Worm (Caenorhabditis elegans) whole organism, L2 larva: Measurements from ENCODE around the gene prmt-5.
A peak's percentile ranks its signal among the peaks of the same experiment; 100 is the strongest.

Experiments used
- C34F6.9 ChIP-seq: fragments of 150-350 bp; optimal IDR thresholded peaks from 2 replicates; lab custom pipeline; 2014; ENCODE audit warnings: missing biosample characterization, missing genetic modification characterization
- F13H6.1 ChIP-seq: sonication (generic microtip); optimal IDR thresholded peaks from 2 replicates; lab custom pipeline; 2016; ENCODE audit warnings: missing genetic modification characterization, missing compliant biosample characterization
- R02D3.7 ChIP-seq: fragments of 150-350 bp; optimal IDR thresholded peaks from 2 replicates; lab custom pipeline; 2014; ENCODE audit warnings: missing biosample characterization, missing genetic modification characterization
- Y55F3AM.14 ChIP-seq: fragments of 200-800 bp; sonication (Bioruptor generic); optimal IDR thresholded peaks from 2 replicates; lab custom pipeline; 2018; ENCODE audit warnings: mild to moderate bottlenecking, missing genetic modification characterization, missing compliant biosample characterization
- alr-1 ChIP-seq: fragments of 150-350 bp; optimal IDR thresholded peaks from 2 replicates; lab custom pipeline; 2014; ENCODE audit warnings: missing biosample characterization, missing genetic modification characterization
- aly-2 ChIP-seq: fragments of 150-350 bp; optimal IDR thresholded peaks from 2 replicates; lab custom pipeline; 2014; ENCODE audit warnings: missing biosample characterization, missing genetic modification characterization
- ama-1 ChIP-seq: fragments of 150-350 bp; optimal IDR thresholded peaks from 2 replicates; lab custom pipeline; 2018; ENCODE audit warnings: inconsistent platforms
- blmp-1 ChIP-seq: sonication (generic microtip); optimal IDR thresholded peaks from 2 replicates; lab custom pipeline; 2017; ENCODE audit warnings: missing genetic modification characterization, mild to moderate bottlenecking, missing compliant biosample characterization, antibody characterized with exemption, moderate library complexity; ENCODE audit not compliant: insufficient read depth
- ceh-16 ChIP-seq: fragments of 150-350 bp; optimal IDR thresholded peaks from 2 replicates; lab custom pipeline; 2014; ENCODE audit warnings: missing biosample characterization, missing genetic modification characterization
- ceh-82 ChIP-seq: fragments of 150-350 bp; optimal IDR thresholded peaks from 2 replicates; lab custom pipeline; 2014; ENCODE audit warnings: missing biosample characterization, missing genetic modification characterization
- crh-2 ChIP-seq: sonication (generic microtip); optimal IDR thresholded peaks from 2 replicates; lab custom pipeline; 2017; ENCODE audit warnings: missing biosample characterization, missing genetic modification characterization
- dmd-4 ChIP-seq: sonication (generic microtip); optimal IDR thresholded peaks from 2 replicates; lab custom pipeline; 2017; ENCODE audit warnings: missing biosample characterization, missing genetic modification characterization
- egl-27 ChIP-seq: sonication (generic microtip); optimal IDR thresholded peaks from 3 replicates; lab custom pipeline; 2017; ENCODE audit warnings: missing biosample characterization, missing genetic modification reagents, missing genetic modification characterization
- elt-1 ChIP-seq: fragments of 150-350 bp; optimal IDR thresholded peaks from 2 replicates; lab custom pipeline; 2014; ENCODE audit warnings: missing biosample characterization, missing genetic modification characterization
- fos-1 ChIP-seq: fragments of 150-350 bp; optimal IDR thresholded peaks from 2 replicates; lab custom pipeline; 2014; ENCODE audit warnings: missing biosample characterization, missing genetic modification characterization
- gmeb-1 ChIP-seq: fragments of 150-350 bp; optimal IDR thresholded peaks from 2 replicates; lab custom pipeline; 2014; ENCODE audit warnings: missing biosample characterization, missing genetic modification characterization
- lin-11 ChIP-seq: fragments of 150-350 bp; sonication (generic microtip); optimal IDR thresholded peaks from 2 replicates; lab custom pipeline; 2014; ENCODE audit warnings: missing biosample characterization, missing genetic modification characterization, inconsistent platforms, mixed read lengths
- lin-13 ChIP-seq: fragments of 150-350 bp; optimal IDR thresholded peaks from 2 replicates; lab custom pipeline; 2014; ENCODE audit warnings: missing biosample characterization, missing genetic modification reagents, missing genetic modification characterization
- lin-39 ChIP-seq: fragments of 150-350 bp; optimal IDR thresholded peaks from 2 replicates; lab custom pipeline; 2014; ENCODE audit warnings: missing biosample characterization, missing genetic modification reagents, missing genetic modification characterization
- mab-5 ChIP-seq: fragments of 150-350 bp; optimal IDR thresholded peaks from 2 replicates; lab custom pipeline; 2014; ENCODE audit warnings: missing biosample characterization, missing genetic modification characterization
- mbf-1 ChIP-seq: sonication (generic microtip); optimal IDR thresholded peaks from 2 replicates; lab custom pipeline; 2017; ENCODE audit warnings: missing biosample characterization, missing genetic modification characterization
- mdl-1 ChIP-seq, 2 experiments: fragments of 150-350 bp in 1 of 2; sonication (generic microtip) in 1 of 2; optimal IDR thresholded peaks; 2 replicates each; lab custom pipeline; 2017; ENCODE audit warnings: missing biosample characterization in 2 of 2, missing genetic modification characterization in 2 of 2
- nhr-10 ChIP-seq: sonication (generic microtip); optimal IDR thresholded peaks from 2 replicates; lab custom pipeline; 2017; ENCODE audit warnings: missing biosample characterization, missing genetic modification characterization
- nhr-11 ChIP-seq: fragments of 150-350 bp; optimal IDR thresholded peaks from 2 replicates; lab custom pipeline; 2014; ENCODE audit warnings: missing biosample characterization, missing genetic modification characterization
- nhr-12 ChIP-seq: fragments of 150-350 bp; optimal IDR thresholded peaks from 2 replicates; lab custom pipeline; 2014; ENCODE audit warnings: missing biosample characterization, missing genetic modification characterization
- nhr-129 ChIP-seq: fragments of 150-350 bp; optimal IDR thresholded peaks from 2 replicates; lab custom pipeline; 2014; ENCODE audit warnings: missing biosample characterization, missing genetic modification characterization
- nhr-21 ChIP-seq: fragments of 150-350 bp; optimal IDR thresholded peaks from 2 replicates; lab custom pipeline; 2014; ENCODE audit warnings: missing biosample characterization, missing genetic modification characterization
- nhr-23 ChIP-seq: fragments of 150-350 bp; optimal IDR thresholded peaks from 2 replicates; lab custom pipeline; 2014; ENCODE audit warnings: missing biosample characterization, missing genetic modification reagents, missing genetic modification characterization
- nhr-237 ChIP-seq: fragments of 150-350 bp; optimal IDR thresholded peaks from 2 replicates; lab custom pipeline; 2014; ENCODE audit warnings: missing biosample characterization, missing genetic modification characterization
- nhr-25 ChIP-seq: fragments of 150-350 bp; sonication (generic microtip); optimal IDR thresholded peaks from 3 replicates; lab custom pipeline; 2014; ENCODE audit warnings: missing biosample characterization, missing genetic modification characterization
- nhr-6 ChIP-seq: fragments of 150-350 bp; optimal IDR thresholded peaks from 2 replicates; lab custom pipeline; 2014; ENCODE audit warnings: missing biosample characterization, missing genetic modification characterization
- nhr-77 ChIP-seq: fragments of 150-350 bp; optimal IDR thresholded peaks from 2 replicates; lab custom pipeline; 2014; ENCODE audit warnings: missing biosample characterization, missing genetic modification characterization
- peb-1 ChIP-seq: fragments of 150-350 bp; optimal IDR thresholded peaks from 2 replicates; lab custom pipeline; 2014; ENCODE audit warnings: missing biosample characterization, missing genetic modification characterization
- sem-4 ChIP-seq: fragments of 150-350 bp; optimal IDR thresholded peaks from 2 replicates; lab custom pipeline; 2014; ENCODE audit warnings: missing biosample characterization, missing genetic modification reagents, missing genetic modification characterization
- sma-3 ChIP-seq: sonication (generic microtip); optimal IDR thresholded peaks from 2 replicates; lab custom pipeline; 2016; ENCODE audit warnings: missing genetic modification reagents, missing genetic modification characterization, missing compliant biosample characterization
- sma-9 ChIP-seq, 2 experiments: fragments of 150-350 bp in 1 of 2; sonication (generic microtip) in 1 of 2; optimal IDR thresholded peaks; 2 replicates each; lab custom pipeline; 2014 to 2016; ENCODE audit warnings: missing genetic modification characterization in 2 of 2, mild to moderate bottlenecking in 1 of 2, missing biosample characterization in 1 of 2, missing compliant biosample characterization in 1 of 2, missing genetic modification reagents in 1 of 2, moderate library complexity in 1 of 2
- snpc-4 ChIP-seq: fragments of 150-350 bp; optimal IDR thresholded peaks from 2 replicates; lab custom pipeline; 2014; ENCODE audit warnings: missing biosample characterization, missing genetic modification characterization
- unc-39 ChIP-seq: fragments of 150-350 bp; optimal IDR thresholded peaks from 2 replicates; lab custom pipeline; 2014; ENCODE audit warnings: missing biosample characterization, missing genetic modification characterization
- unc-55 ChIP-seq: fragments of 150-350 bp; sonication (generic microtip); optimal IDR thresholded peaks from 3 replicates; lab custom pipeline; 2014; ENCODE audit warnings: missing biosample characterization, missing genetic modification reagents, missing genetic modification characterization
- unc-62 ChIP-seq: fragments of 150-350 bp; optimal IDR thresholded peaks from 2 replicates; lab custom pipeline; 2014; ENCODE audit warnings: missing biosample characterization, missing genetic modification reagents, missing genetic modification characterization
- zag-1 ChIP-seq: fragments of 150-350 bp; optimal IDR thresholded peaks from 2 replicates; lab custom pipeline; 2014; ENCODE audit warnings: missing biosample characterization, missing genetic modification characterization
- ztf-1 ChIP-seq: fragments of 200-800 bp; sonication (Bioruptor generic); conservative IDR thresholded peaks from 2 replicates; pipeline ENCODE4 v1.3.6; 2022; ENCODE audit warnings: missing genetic modification characterization, missing compliant biosample characterization
- ztf-4 ChIP-seq: fragments of 150-350 bp; optimal IDR thresholded peaks from 2 replicates; lab custom pipeline; 2014; ENCODE audit warnings: missing biosample characterization, missing genetic modification characterization

prmt-5 gene

DNA sequence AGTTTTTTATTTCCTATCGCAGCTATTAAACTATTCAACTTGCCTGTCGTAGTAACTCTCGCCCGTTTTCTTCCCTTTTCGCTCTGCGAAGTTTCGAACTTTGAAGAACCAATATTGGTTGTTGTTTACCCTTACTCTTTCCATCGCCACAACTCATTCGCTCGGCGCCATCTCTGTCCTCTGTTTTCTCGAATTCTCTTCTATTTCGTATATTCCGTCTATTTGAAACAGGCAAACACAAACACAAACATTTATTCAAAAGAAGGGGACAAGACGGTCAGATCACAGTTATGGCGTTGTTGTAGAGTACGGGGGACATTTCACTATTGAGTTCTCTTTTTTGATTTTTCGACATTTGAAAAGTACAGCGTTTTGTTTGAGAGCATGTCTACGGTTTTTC is 7.6 kb upstream of the prmt-5 start:
- TF ChIP-seq nhr-129 (tag; lab: Kevin White, UChicago) (peak; percentile 62), ceh-16 (tag; lab: Kevin White, UChicago) (no peak), F13H6.1 (tag; lab: Kevin White, UChicago) (peak; percentile 60)

DNA sequence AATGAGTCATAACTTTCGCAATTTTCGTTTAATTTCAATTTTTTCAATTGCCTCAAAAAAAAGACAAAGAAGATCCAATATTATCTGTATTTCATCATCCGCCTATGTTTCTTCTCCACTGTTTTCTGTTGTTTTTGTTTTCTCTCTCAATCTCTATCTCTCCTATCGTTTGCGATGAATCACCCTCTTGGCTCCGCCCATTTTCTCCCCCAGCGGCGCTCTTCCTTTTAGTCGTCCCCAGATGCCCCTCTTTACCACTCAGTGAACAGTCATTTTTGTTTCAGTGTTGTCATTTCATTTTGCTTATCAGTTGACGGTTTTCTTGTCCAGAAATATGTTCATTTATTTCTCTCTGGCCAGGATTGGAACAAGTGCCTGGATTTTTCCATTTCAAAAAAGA is 5.4 kb upstream of the prmt-5 start:
- no peak for TF ChIP-seq zag-1 (tag; lab: Kevin White, UChicago)
- peak; percentile 61 for TF ChIP-seq nhr-129 (tag; lab: Kevin White, UChicago)
- TF ChIP-seq sma-3 (GFP tag; lab: Kevin White, UChicago), result peak; percentile 47
- TF ChIP-seq C34F6.9 (tag; lab: Kevin White, UChicago), result peak; percentile 51
- no peak for TF ChIP-seq lin-13 (GFP tag; lab: Kevin White, UChicago)
- no peak for TF ChIP-seq mab-5 (tag; lab: Kevin White, UChicago)
- TF ChIP-seq unc-55 (GFP tag; lab: Kevin White, UChicago), result peak; percentile 63
- TF ChIP-seq fos-1, result peak; percentile 94
- no peak for TF ChIP-seq lin-11 (tag; lab: Kevin White, UChicago)
- TF ChIP-seq nhr-23 (tag; lab: Kevin White, UChicago), result no peak
- no peak for TF ChIP-seq nhr-11

DNA sequence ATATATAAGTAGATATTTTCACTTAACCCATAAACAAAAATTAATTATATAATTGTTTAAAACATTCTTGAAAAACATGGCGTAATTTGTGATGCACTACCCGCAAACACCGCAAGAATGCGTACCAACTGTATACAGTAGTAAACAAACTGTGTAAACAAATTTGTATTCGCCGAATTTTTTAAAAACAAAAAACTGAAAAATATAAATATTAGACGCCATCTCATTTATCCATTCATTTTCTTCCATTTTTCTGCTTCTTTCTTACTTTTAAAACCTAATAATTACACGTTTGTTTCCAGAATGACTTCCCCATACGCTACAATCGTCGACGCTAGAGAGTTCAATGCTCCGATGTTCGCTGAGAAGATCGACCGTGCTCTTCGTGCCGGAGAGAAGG is 5.0 kb upstream of the prmt-5 start, which contains the start of gene nex-1:
TSS of gene nex-1 (plus strand) at position 301 of the 400 bp plus-strand sequence.
- TF ChIP-seq ztf-4 (tag; lab: Kevin White, UChicago) (no peak), elt-1 (tag; lab: Kevin White, UChicago) (no peak), nhr-25 (tag; lab: Kevin White, UChicago) (no peak), R02D3.7 (tag; lab: Kevin White, UChicago) (no peak), fos-1 (no peak), snpc-4 (tag; lab: Kevin White, UChicago) (no peak), C34F6.9 (tag; lab: Kevin White, UChicago) (no peak), peb-1 (tag; lab: Kevin White, UChicago) (no peak), unc-39 (tag; lab: Kevin White, UChicago) (no peak), ama-1 (lab: Kevin White, UChicago) (no peak), sma-3 (GFP tag; lab: Kevin White, UChicago) (no peak), alr-1 (tag; lab: Kevin White, UChicago) (no peak), unc-55 (GFP tag; lab: Kevin White, UChicago) (no peak), ceh-16 (tag; lab: Kevin White, UChicago) (no peak), lin-11 (tag; lab: Kevin White, UChicago) (no peak), nhr-11 (no peak)

DNA sequence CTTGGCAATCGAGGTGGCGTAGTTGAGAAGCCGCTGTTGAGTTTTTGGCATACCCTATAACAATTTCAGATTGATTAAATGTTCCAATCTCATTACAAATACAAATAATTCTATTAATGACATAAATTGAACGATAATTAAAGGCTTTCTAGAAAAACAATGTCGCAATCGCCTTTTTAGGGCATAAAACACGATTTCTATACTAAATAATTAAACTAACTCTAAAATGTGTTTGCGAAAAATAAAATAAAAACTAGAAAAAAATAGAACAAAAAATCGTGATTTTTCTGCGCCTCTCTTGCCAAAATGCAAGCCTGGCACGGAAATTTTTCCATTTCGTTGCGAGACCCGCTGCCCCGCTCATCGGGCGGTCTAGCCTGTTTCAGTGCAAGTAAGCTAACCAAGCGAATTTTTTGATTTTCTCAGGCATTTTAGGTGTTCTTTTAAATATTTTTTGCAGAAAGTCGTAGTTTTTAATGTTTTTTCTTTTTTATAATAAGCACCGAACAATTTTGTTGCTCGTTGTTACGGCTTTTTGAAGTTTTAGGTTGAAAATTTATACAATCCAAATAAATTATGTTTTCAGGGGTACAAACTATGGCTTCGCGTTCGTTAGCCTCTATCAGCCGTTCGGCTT is 2.4 kb upstream of the prmt-5 start, which contains the start of the genes C34E10.12, C34E10.10 and atp-2:
TSS of gene C34E10.12 (minus strand) at position 51 of the 637 bp plus-strand sequence.
TSS of gene C34E10.10 (minus strand) at position 54 of the 637 bp plus-strand sequence.
TSS of gene atp-2 (plus strand) at position 587 of the 637 bp plus-strand sequence.
- TF ChIP-seq ceh-82 (tag; lab: Kevin White, UChicago) (peak; percentile 35), lin-39 (tag; lab: Kevin White, UChicago) (no peak), aly-2 (tag; lab: Kevin White, UChicago) (no peak), ama-1 (lab: Kevin White, UChicago) (peak; percentile 74), ztf-1 (no peak), Y55F3AM.14 (GFP tag; lab: Kevin White, UChicago) (no peak), sma-3 (GFP tag; lab: Kevin White, UChicago) (peak; percentile 89), nhr-11 (no peak), ceh-16 (tag; lab: Kevin White, UChicago) (peak; percentile 50), crh-2 (tag; lab: Kevin White, UChicago) (peak; percentile 93), nhr-129 (tag; lab: Kevin White, UChicago) (peak; percentile 86), snpc-4 (tag; lab: Kevin White, UChicago) (peak; percentile 60), nhr-237 (tag; lab: Kevin White, UChicago) (no peak), unc-62 (no peak), ztf-4 (tag; lab: Kevin White, UChicago) (peak; percentile 74), zag-1 (tag; lab: Kevin White, UChicago) (peak; percentile 68), peb-1 (tag; lab: Kevin White, UChicago) (no peak), nhr-6 (tag; lab: Kevin White, UChicago) (peak; percentile 60), dmd-4 (tag; lab: Kevin White, UChicago) (no peak), sem-4 (tag; lab: Kevin White, UChicago) (peak; percentile 68), F13H6.1 (tag; lab: Kevin White, UChicago) (peak; percentile 74), lin-11 (tag; lab: Kevin White, UChicago) (peak; percentile 96), blmp-1 (tag; lab: Kevin White, UChicago) (peak; percentile 36), fos-1 (peak; percentile 84), nhr-77 (tag; lab: Kevin White, UChicago) (no peak), R02D3.7 (tag; lab: Kevin White, UChicago) (no peak), alr-1 (tag; lab: Kevin White, UChicago) (no peak), nhr-21 (tag; lab: Kevin White, UChicago) (peak; percentile 62), mdl-1 (tag; optimal IDR thresholded peaks at IDR 0.05; lab: Kevin White, UChicago) (peak in 1 of 2 experiments; percentile 56), nhr-12 (tag; lab: Kevin White, UChicago) (no peak), unc-55 (GFP tag; lab: Kevin White, UChicago) (peak; percentile 98), sma-9 (GFP tag; optimal IDR thresholded peaks at IDR 0.05; lab: Kevin White, UChicago) (peak; percentile 59), sma-9 (tag; optimal IDR thresholded peaks at IDR 0.05; lab: Kevin White, UChicago) (no peak), lin-13 (GFP tag; lab: Kevin White, UChicago) (peak; percentile 92), mbf-1 (tag; lab: Kevin White, UChicago) (no peak), nhr-10 (tag; lab: Kevin White, UChicago) (no peak), gmeb-1 (tag; lab: Kevin White, UChicago) (peak; percentile 86), egl-27 (tag; lab: Kevin White, UChicago) (no peak)
